Fruit fly (Drosophila melanogaster): ENCODE measurements around the gene Ten-m.

Ten-m gene

DNA sequence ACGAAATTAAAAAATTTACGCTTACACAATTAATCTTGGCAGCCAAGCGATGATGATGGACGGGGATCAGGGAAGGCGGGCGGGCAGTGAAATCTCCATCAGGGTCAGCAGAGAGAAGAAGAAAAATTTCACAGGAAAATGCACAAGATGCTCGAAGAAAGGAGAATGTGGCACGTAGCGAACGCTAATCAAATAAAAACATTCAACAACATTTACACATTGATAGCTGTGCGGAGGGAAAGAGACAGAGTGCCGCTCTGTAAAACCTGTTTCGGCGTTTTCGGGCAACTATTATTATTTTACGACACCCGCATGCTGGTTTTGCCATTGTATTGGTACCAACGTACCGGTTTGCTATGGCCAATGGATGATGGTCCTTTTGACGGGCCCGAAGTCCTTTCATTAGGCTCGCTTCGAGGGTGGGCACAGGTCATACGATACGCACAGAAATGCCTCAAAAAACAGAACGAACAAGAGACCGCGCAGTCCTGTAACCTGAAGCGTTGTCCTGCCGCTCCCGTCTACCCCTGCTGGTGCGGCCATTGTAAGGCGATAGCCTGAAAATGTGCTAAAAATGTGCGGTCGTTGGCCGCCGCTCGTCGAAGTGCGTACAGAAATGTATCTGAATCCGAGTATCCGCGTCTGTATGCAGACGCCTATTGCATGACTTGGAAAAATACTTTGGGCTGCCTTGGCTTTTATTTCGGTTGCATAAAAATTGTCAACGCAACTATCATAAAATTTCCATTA is 7.6 kb downstream of the Ten-m start:
- TF ChIP-seq lola (GFP tag; optimal IDR thresholded peaks at IDR 0.05) (no peak), OdsH (GFP tag; optimal IDR thresholded peaks at IDR 0.05) (no peak), Hnf4 (GFP tag; optimal IDR thresholded peaks at IDR 0.05) (no peak), woc (GFP tag; optimal IDR thresholded peaks at IDR 0.05) (no peak), Mio (GFP tag; optimal IDR thresholded peaks at IDR 0.05) (no peak), Hr78 (GFP tag; optimal IDR thresholded peaks at IDR 0.05) (no peak), rgr (GFP tag; optimal IDR thresholded peaks at IDR 0.05) (no peak), dl (GFP tag; optimal IDR thresholded peaks at IDR 0.05; ENCODE audit: insufficient read depth in 1 of 2, partially characterized antibody in 2 of 2) (no peak), Rel (GFP tag; optimal IDR thresholded peaks at IDR 0.05) (no peak), Rel (tag; optimal IDR thresholded peaks at IDR 0.05) (no peak), ey (GFP tag; optimal IDR thresholded peaks at IDR 0.05) (no peak), Abd-B (GFP tag; optimal IDR thresholded peaks at IDR 0.05) (no peak), CrebA (GFP tag; optimal IDR thresholded peaks at IDR 0.05; ENCODE audit: borderline replicate concordance) (no peak), Jra (GFP tag; optimal IDR thresholded peaks at IDR 0.05) (no peak)

DNA sequence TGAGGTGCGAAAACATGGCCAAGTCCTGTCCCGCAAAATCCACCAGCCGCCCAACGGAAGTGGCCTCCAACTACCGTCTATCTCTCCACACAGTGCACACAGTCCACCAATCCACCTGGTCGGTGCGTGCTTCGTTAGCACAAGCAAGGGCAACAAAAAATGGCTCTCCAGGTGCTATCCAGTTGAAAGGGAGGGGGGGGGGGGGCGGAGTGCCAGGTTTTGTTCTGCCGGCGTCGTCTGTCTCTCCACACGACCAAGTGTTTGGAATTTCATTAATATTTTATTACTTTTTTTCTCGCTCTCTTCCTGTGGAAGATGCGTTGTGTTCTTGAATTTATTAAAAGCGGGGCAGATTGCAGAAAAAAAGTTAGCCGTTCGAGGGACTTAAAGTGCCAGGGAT is 9.0 kb downstream of the Ten-m start:
- TF ChIP-seq pan (optimal IDR thresholded peaks at IDR 0.05) (no peak), jim (GFP tag; optimal IDR thresholded peaks at IDR 0.05) (no peak), Hr78 (GFP tag; optimal IDR thresholded peaks at IDR 0.05) (no peak), sage (GFP tag; optimal IDR thresholded peaks at IDR 0.05) (no peak), Dfd (GFP tag; optimal IDR thresholded peaks at IDR 0.05) (peak; percentile 67), Sp1 (GFP tag; optimal IDR thresholded peaks at IDR 0.05) (no peak), dl (GFP tag; optimal IDR thresholded peaks at IDR 0.05; ENCODE audit: insufficient read depth in 1 of 2, partially characterized antibody in 2 of 2) (no peak)

DNA sequence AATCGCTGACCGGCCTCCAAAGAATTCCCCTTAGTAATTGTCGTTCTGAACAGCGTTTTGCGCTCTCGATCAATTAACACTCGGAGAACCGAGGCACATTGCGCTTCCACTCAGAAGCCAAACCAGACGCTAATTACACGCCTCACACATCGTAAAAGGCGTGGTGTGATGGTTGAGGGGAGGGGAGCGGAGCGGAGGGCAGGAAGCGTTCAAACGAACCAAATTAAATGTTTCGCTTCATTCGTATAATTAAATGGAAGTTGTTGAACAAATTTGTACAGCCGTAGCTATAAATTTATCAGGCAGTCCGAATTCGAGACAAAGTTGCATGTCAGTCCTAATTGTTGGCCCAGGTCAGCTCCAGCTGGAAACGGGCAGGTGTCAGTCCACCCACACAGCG is 11.1 kb downstream of the Ten-m start:
- no peak for TF ChIP-seq ey (GFP tag; optimal IDR thresholded peaks at IDR 0.05)
- no peak for TF ChIP-seq Rel (GFP tag; optimal IDR thresholded peaks at IDR 0.05)
- peak; percentile 38 for TF ChIP-seq Rel (tag; optimal IDR thresholded peaks at IDR 0.05)

- TF ChIP-seq Rel (GFP tag; optimal IDR thresholded peaks at IDR 0.05): no peak
- peak; percentile 18 for TF ChIP-seq Rel (tag; optimal IDR thresholded peaks at IDR 0.05)
- TF ChIP-seq brk (GFP tag; optimal IDR thresholded peaks at IDR 0.05): no peak
- TF ChIP-seq dmrt93B (GFP tag; optimal IDR thresholded peaks at IDR 0.05): no peak
These were observed 13.3 kb downstream of the Ten-m start for dm6 chr3L:22394377-22394776.

- TF ChIP-seq GATAd (GFP tag; optimal IDR thresholded peaks at IDR 0.05): no peak
- no peak for TF ChIP-seq jim (GFP tag; optimal IDR thresholded peaks at IDR 0.05)
- TF ChIP-seq Vsx2 (GFP tag; optimal IDR thresholded peaks at IDR 0.05; ENCODE audit: partially characterized antibody): no peak
- no peak for TF ChIP-seq N (GFP tag; optimal IDR thresholded peaks at IDR 0.05)
- no peak for TF ChIP-seq brk (GFP tag; optimal IDR thresholded peaks at IDR 0.05)
- no peak for TF ChIP-seq CG32264 (GFP tag; optimal IDR thresholded peaks at IDR 0.05)
- TF ChIP-seq dmrt93B (GFP tag; optimal IDR thresholded peaks at IDR 0.05): no peak
- TF ChIP-seq Hnf4 (GFP tag; optimal IDR thresholded peaks at IDR 0.05): no peak
- TF ChIP-seq sv (GFP tag; optimal IDR thresholded peaks at IDR 0.05): no peak
- TF ChIP-seq CG9705 (GFP tag; optimal IDR thresholded peaks at IDR 0.05): no peak
- no peak for TF ChIP-seq Rel (GFP tag; optimal IDR thresholded peaks at IDR 0.05)
- no peak for TF ChIP-seq Rel (tag; optimal IDR thresholded peaks at IDR 0.05)
- TF ChIP-seq Dif (GFP tag; optimal IDR thresholded peaks at IDR 0.05; ENCODE audit: partially characterized antibody): no peak
- no peak for TF ChIP-seq dsf (GFP tag; optimal IDR thresholded peaks at IDR 0.05; ENCODE audit: borderline replicate concordance)
- no peak for TF ChIP-seq h (GFP tag; optimal IDR thresholded peaks at IDR 0.05)
These were observed 14.7 kb downstream of the Ten-m start for dm6 chr3L:22392990-22393389.
